Fruit fly (Drosophila melanogaster) Kc167 (cell line): ENCODE measurements around the gene CG5567.

Source experiments
- Sin3A ChIP-seq: fragments of >200 bp; optimal IDR thresholded peaks from 2 replicates; lab custom pipeline; 2018; ENCODE audit warnings: missing external identifiers
- h ChIP-seq: fragments of >200 bp; optimal IDR thresholded peaks from 3 replicates; lab custom pipeline; 2018; ENCODE audit warnings: missing external identifiers
- insv ChIP-seq: fragments of >200 bp; optimal IDR thresholded peaks from 3 replicates; lab custom pipeline; 2018; ENCODE audit warnings: missing external identifiers
- psq ChIP-seq: fragments of >200 bp; optimal IDR thresholded peaks from 2 replicates; lab custom pipeline; 2017; ENCODE audit warnings: missing external identifiers
- ttk ChIP-seq: sonication (Bioruptor generic); optimal IDR thresholded peaks from 2 replicates; lab custom pipeline; 2017; ENCODE audit warnings: missing external identifiers

- TF ChIP-seq insv (lab: Kevin White, UChicago) (no peak), h (lab: Kevin White, UChicago) (no peak), Sin3A (lab: Kevin White, UChicago) (no peak), ttk (lab: Kevin White, UChicago) (no peak), psq (lab: Kevin White, UChicago) (no peak)
Measured at dm6 chr3L:17820093-17820492, 23.3 kb downstream of the CG5567 start, which contains the start of gene Ir75b.
